Worm (Caenorhabditis elegans) whole organism, late embryonic: ENCODE measurements around the gene K09F5.4.

Experiments
- C08G9.2 ChIP-seq: sonication (generic microtip); optimal IDR thresholded peaks from 2 replicates; lab custom pipeline; 2016; ENCODE audit warnings: mild to moderate bottlenecking, missing genetic modification characterization, moderate library complexity, missing compliant biosample characterization
- ama-1 ChIP-seq: fragments of 150-350 bp; optimal IDR thresholded peaks from 2 replicates; lab custom pipeline; 2014
- pha-2 ChIP-seq: sonication (generic microtip); optimal IDR thresholded peaks from 2 replicates; lab custom pipeline; 2017; ENCODE audit warnings: mild to moderate bottlenecking, missing genetic modification characterization, missing compliant biosample characterization
- tbx-2 ChIP-seq: sonication (generic microtip); optimal IDR thresholded peaks from 2 replicates; lab custom pipeline; 2016; ENCODE audit warnings: missing genetic modification characterization, missing compliant biosample characterization

DNA sequence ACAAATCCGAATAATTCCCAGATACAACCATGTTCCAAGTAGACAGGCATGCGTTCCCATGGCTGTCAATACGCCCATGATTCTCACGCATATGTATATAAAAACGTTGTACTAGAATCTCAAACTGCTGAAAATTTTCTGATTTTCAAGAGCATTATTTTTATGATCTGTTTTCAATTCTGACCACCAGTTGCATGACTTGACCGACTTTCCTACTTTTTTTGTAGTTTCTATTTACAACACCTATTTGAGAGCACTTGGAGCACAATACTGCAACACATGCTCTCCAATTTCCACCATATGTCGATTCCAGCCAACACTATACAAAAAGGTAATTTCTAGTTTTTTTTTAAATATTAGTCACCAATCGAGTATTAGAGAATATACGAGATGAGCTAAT lies 33.4 kb upstream of the K09F5.4 start, which contains the start of gene ref-2:
- TF ChIP-seq tbx-2, result no peak
- TF ChIP-seq ama-1, result no peak
- TF ChIP-seq C08G9.2 (tag; lab: Kevin White, UChicago), result no peak
- TF ChIP-seq pha-2 (tag; lab: Kevin White, UChicago), result no peak
